Fruit fly (Drosophila melanogaster) whole organism, embryonic: ENCODE measurements around the gene CG46396.
A peak's percentile ranks its signal among the peaks of the same experiment; 100 is the strongest.

Experiments used
- Abd-B ChIP-seq: fragments of 200-800 bp; sonication (Bioruptor generic); optimal IDR thresholded peaks from 2 replicates; lab custom pipeline; 2018; ENCODE audit warnings: missing biosample characterization, mild to moderate bottlenecking, missing genetic modification characterization, moderate library complexity
- Aef1 ChIP-seq: fragments of 200-800 bp; sonication (Bioruptor generic); IDR thresholded peaks from 3 replicates; pipeline ENCODE4 v1.3.6; 2022; ENCODE audit warnings: missing biosample characterization, missing genetic modification characterization
- Antp ChIP-seq: fragments of 200-800 bp; sonication (Bioruptor generic); optimal IDR thresholded peaks from 3 replicates; lab custom pipeline; 2016; ENCODE audit warnings: missing biosample characterization, missing genetic modification characterization
- B-H1 ChIP-seq: fragments of 200-800 bp; sonication (Bioruptor generic); IDR thresholded peaks from 3 replicates; pipeline ENCODE4 v1.3.6; 2022; ENCODE audit warnings: missing biosample characterization, missing genetic modification characterization
- Bgb ChIP-seq: fragments of 200-800 bp; sonication (Bioruptor generic); IDR thresholded peaks from 2 replicates; pipeline ENCODE4 v1.3.6; 2022; ENCODE audit warnings: missing biosample characterization, missing genetic modification characterization; ENCODE audit not compliant: partially characterized antibody
- CG1024 ChIP-seq: fragments of 200-800 bp; sonication (Bioruptor generic); IDR thresholded peaks from 2 replicates; pipeline ENCODE4 v1.3.6; 2022; ENCODE audit warnings: missing biosample characterization, missing genetic modification characterization
- CG10274 ChIP-seq: fragments of 200-800 bp; sonication (Bioruptor generic); optimal IDR thresholded peaks from 3 replicates; lab custom pipeline; 2017; ENCODE audit warnings: missing biosample characterization, mild to moderate bottlenecking, missing genetic modification characterization
- CG11247 ChIP-seq: fragments of 200-800 bp; sonication (Bioruptor generic); IDR thresholded peaks from 2 replicates; pipeline ENCODE4 v1.3.6; 2022; ENCODE audit warnings: missing biosample characterization, missing genetic modification characterization
- CG12236 ChIP-seq: fragments of 200-800 bp; sonication (Bioruptor generic); optimal IDR thresholded peaks from 2 replicates; lab custom pipeline; 2016; ENCODE audit warnings: missing biosample characterization, missing genetic modification characterization
- CG13624 ChIP-seq: fragments of 200-800 bp; sonication (Bioruptor generic); optimal IDR thresholded peaks from 2 replicates; lab custom pipeline; 2016; ENCODE audit warnings: missing biosample characterization, missing genetic modification characterization
- CG1529 ChIP-seq: fragments of 200-800 bp; sonication (Bioruptor generic); optimal IDR thresholded peaks from 3 replicates; lab custom pipeline; 2018; ENCODE audit warnings: missing biosample characterization, missing genetic modification characterization
- CG17361 ChIP-seq: fragments of 200-800 bp; sonication (Bioruptor generic); IDR thresholded peaks from 3 replicates; pipeline ENCODE4 v1.3.6; 2022; ENCODE audit warnings: missing biosample characterization, missing genetic modification characterization
- CG17912 ChIP-seq: fragments of 200-800 bp; sonication (Bioruptor generic); optimal IDR thresholded peaks from 2 replicates; lab custom pipeline; 2018; ENCODE audit warnings: missing biosample characterization, mild to moderate bottlenecking, missing genetic modification characterization
- CG18476 ChIP-seq: fragments of 200-800 bp; sonication (Bioruptor generic); optimal IDR thresholded peaks from 2 replicates; lab custom pipeline; 2016; ENCODE audit warnings: missing biosample characterization, mild to moderate bottlenecking, missing genetic modification characterization
- CG2120 ChIP-seq: fragments of 200-800 bp; sonication (Bioruptor generic); optimal IDR thresholded peaks from 3 replicates; lab custom pipeline; 2016; ENCODE audit warnings: missing biosample characterization, missing genetic modification characterization
- CG4282 ChIP-seq: fragments of 200-800 bp; sonication (Bioruptor generic); optimal IDR thresholded peaks from 2 replicates; lab custom pipeline; 2016; ENCODE audit warnings: missing biosample characterization, missing genetic modification characterization
- CG43689 ChIP-seq: fragments of 200-800 bp; sonication (Bioruptor generic); IDR thresholded peaks from 2 replicates; pipeline ENCODE4 v1.3.6; 2022; ENCODE audit warnings: missing biosample characterization, missing genetic modification characterization
- CG5180 ChIP-seq: fragments of 200-800 bp; sonication (Bioruptor generic); optimal IDR thresholded peaks from 3 replicates; lab custom pipeline; 2017; ENCODE audit warnings: missing biosample characterization, missing genetic modification characterization, mild to moderate bottlenecking, moderate library complexity, missing genetic modification reagents
- CG6654 ChIP-seq: fragments of 200-800 bp; sonication (Bioruptor generic); optimal IDR thresholded peaks from 2 replicates; lab custom pipeline; 2017; ENCODE audit warnings: missing biosample characterization, mild to moderate bottlenecking, missing genetic modification characterization
- CG8290 ChIP-seq, 3 experiments: fragments of 200-800 bp; sonication (Bioruptor generic); optimal IDR thresholded peaks; 2 replicates each; lab custom pipeline; 2016 to 2019; ENCODE audit warnings: missing biosample characterization in 3 of 3, missing genetic modification characterization in 3 of 3, mild to moderate bottlenecking in 2 of 3, moderate library complexity in 1 of 3
- CG8924 ChIP-seq: fragments of 200-800 bp; optimal IDR thresholded peaks from 3 replicates; lab custom pipeline; 2019; ENCODE audit warnings: missing biosample characterization, mild to moderate bottlenecking, missing genetic modification characterization, moderate library complexity
- CG9215 ChIP-seq: fragments of 200-800 bp; sonication (Bioruptor generic); IDR thresholded peaks from 2 replicates; pipeline ENCODE4 v1.3.6; 2022; ENCODE audit warnings: missing biosample characterization, missing genetic modification characterization
- CoRest ChIP-seq: fragments of 200-800 bp; sonication (Bioruptor generic); optimal IDR thresholded peaks from 3 replicates; lab custom pipeline; 2018; ENCODE audit warnings: missing biosample characterization, mild to moderate bottlenecking, missing genetic modification characterization, moderate library complexity
- E2f2 ChIP-seq: fragments of 200-800 bp; sonication (Bioruptor generic); IDR thresholded peaks from 2 replicates; pipeline ENCODE4 v1.3.6; 2022; ENCODE audit warnings: missing biosample characterization, missing genetic modification characterization
- HLH4C ChIP-seq: fragments of 200-800 bp; sonication (Bioruptor generic); IDR thresholded peaks from 3 replicates; pipeline ENCODE4 v1.3.6; 2022; ENCODE audit warnings: missing biosample characterization, missing genetic modification characterization; ENCODE audit not compliant: partially characterized antibody
- HLH54F ChIP-seq: fragments of 200-800 bp; sonication (Bioruptor generic); optimal IDR thresholded peaks from 3 replicates; lab custom pipeline; 2016; ENCODE audit warnings: missing biosample characterization, missing genetic modification characterization
- Hmr ChIP-seq: fragments of 200-800 bp; sonication (Bioruptor generic); optimal IDR thresholded peaks from 3 replicates; lab custom pipeline; 2017; ENCODE audit warnings: mild to moderate bottlenecking, missing biosample characterization, missing genetic modification reagents, missing genetic modification characterization
- Hr78 ChIP-seq, 2 experiments: fragments of 200-800 bp in 1 of 2; fragments of >200 bp in 1 of 2; sonication (Bioruptor generic) in 1 of 2; optimal IDR thresholded peaks; 2 replicates each; lab custom pipeline; 2017 to 2019; ENCODE audit warnings: missing biosample characterization in 2 of 2, missing genetic modification characterization in 2 of 2, mild to moderate bottlenecking in 1 of 2, moderate library complexity in 1 of 2
- NC2β ChIP-seq: fragments of 200-800 bp; sonication (Bioruptor generic); optimal IDR thresholded peaks from 2 replicates; lab custom pipeline; 2016; ENCODE audit warnings: missing biosample characterization, missing genetic modification characterization
- Neu2 ChIP-seq: fragments of 200-800 bp; sonication (Bioruptor generic); optimal IDR thresholded peaks from 3 replicates; lab custom pipeline; 2016; ENCODE audit warnings: missing biosample characterization, missing genetic modification characterization, borderline replicate concordance
- Oli ChIP-seq: fragments of 200-800 bp; sonication (Bioruptor generic); optimal IDR thresholded peaks from 2 replicates; lab custom pipeline; 2018; ENCODE audit warnings: missing biosample characterization, mild to moderate bottlenecking, missing genetic modification characterization, moderate library complexity
- Opbp ChIP-seq: fragments of 200-800 bp; sonication (Bioruptor generic); IDR thresholded peaks from 3 replicates; pipeline ENCODE4 v1.3.6; 2022; ENCODE audit warnings: missing biosample characterization, missing genetic modification characterization; ENCODE audit not compliant: partially characterized antibody
- Pdp1 ChIP-seq, 2 experiments: fragments of 200-800 bp; sonication (Bioruptor generic); optimal IDR thresholded peaks; 3 replicates each; lab custom pipeline; 2016; ENCODE audit warnings: missing biosample characterization in 2 of 2, missing genetic modification characterization in 2 of 2, mild to moderate bottlenecking in 1 of 2, moderate library complexity in 1 of 2
- Xbp1 ChIP-seq: fragments of 200-800 bp; sonication (Bioruptor generic); optimal IDR thresholded peaks from 3 replicates; lab custom pipeline; 2016; ENCODE audit warnings: missing biosample characterization, mild to moderate bottlenecking, missing genetic modification characterization
- aop ChIP-seq: fragments of 200-800 bp; sonication (Bioruptor generic); IDR thresholded peaks from 2 replicates; pipeline ENCODE4 v1.3.6; 2022; ENCODE audit warnings: missing biosample characterization, missing genetic modification characterization
- ase ChIP-seq: fragments of 200-800 bp; sonication (Bioruptor generic); IDR thresholded peaks from 3 replicates; pipeline ENCODE4 v1.3.6; 2022; ENCODE audit warnings: missing biosample characterization, missing genetic modification characterization
- chinmo ChIP-seq: fragments of 200-800 bp; sonication (Bioruptor generic); IDR thresholded peaks from 4 replicates; pipeline ENCODE4 v1.3.6; 2022; ENCODE audit warnings: missing biosample characterization, missing genetic modification characterization; ENCODE audit not compliant: partially characterized antibody
- grau ChIP-seq: fragments of 200-800 bp; optimal IDR thresholded peaks from 3 replicates; lab custom pipeline; 2019; ENCODE audit warnings: missing biosample characterization, mild to moderate bottlenecking, missing genetic modification characterization, moderate library complexity
- insv ChIP-seq, 2 experiments: fragments of 200-800 bp; sonication (Bioruptor generic); optimal IDR thresholded peaks; 3 replicates each; lab custom pipeline; 2016 to 2018; ENCODE audit warnings: missing biosample characterization in 2 of 2, missing genetic modification characterization in 2 of 2
- kay ChIP-seq: fragments of 200-800 bp; sonication (Bioruptor generic); optimal IDR thresholded peaks from 2 replicates; lab custom pipeline; 2016; ENCODE audit warnings: missing biosample characterization, missing genetic modification characterization
- otp ChIP-seq: fragments of 200-800 bp; sonication (Bioruptor generic); IDR thresholded peaks from 3 replicates; pipeline ENCODE4, ENCODE4 v1.3.6; 2022; ENCODE audit warnings: missing biosample characterization, missing genetic modification characterization
- pan ChIP-seq, 4 experiments: fragments of >200 bp in 3 of 4; fragments of 200-800 bp in 1 of 4; sonication (Bioruptor generic) in 1 of 4; optimal IDR thresholded peaks in 3 of 4; IDR thresholded peaks in 1 of 4; 2 replicates each; pipeline versions ENCODE4 v1.3.6 to Lab custom; 2017 to 2022; ENCODE audit warnings: missing biosample characterization in 2 of 4, missing genetic modification characterization in 2 of 4, mixed read lengths in 1 of 4
- slp2 ChIP-seq: fragments of 200-800 bp; sonication (Bioruptor generic); optimal IDR thresholded peaks from 2 replicates; lab custom pipeline; 2016; ENCODE audit warnings: missing biosample characterization, missing genetic modification characterization
- so ChIP-seq: fragments of 200-800 bp; sonication (Bioruptor generic); IDR thresholded peaks from 3 replicates; pipeline ENCODE4 v1.3.6; 2022; ENCODE audit warnings: missing biosample characterization, missing genetic modification characterization
- tna ChIP-seq: fragments of 200-800 bp; sonication (Bioruptor generic); IDR thresholded peaks from 2 replicates; pipeline ENCODE4 v1.3.6; 2022; ENCODE audit warnings: missing biosample characterization, missing genetic modification characterization; ENCODE audit not compliant: partially characterized antibody
- tx ChIP-seq: fragments of 200-800 bp; sonication (Bioruptor generic); optimal IDR thresholded peaks from 2 replicates; lab custom pipeline; 2016; ENCODE audit warnings: missing biosample characterization, missing genetic modification characterization
- zfh2 ChIP-seq: fragments of 200-800 bp; sonication (Bioruptor generic); optimal IDR thresholded peaks from 2 replicates; lab custom pipeline; 2016; ENCODE audit warnings: missing biosample characterization, missing genetic modification characterization

CG46396 gene

DNA sequence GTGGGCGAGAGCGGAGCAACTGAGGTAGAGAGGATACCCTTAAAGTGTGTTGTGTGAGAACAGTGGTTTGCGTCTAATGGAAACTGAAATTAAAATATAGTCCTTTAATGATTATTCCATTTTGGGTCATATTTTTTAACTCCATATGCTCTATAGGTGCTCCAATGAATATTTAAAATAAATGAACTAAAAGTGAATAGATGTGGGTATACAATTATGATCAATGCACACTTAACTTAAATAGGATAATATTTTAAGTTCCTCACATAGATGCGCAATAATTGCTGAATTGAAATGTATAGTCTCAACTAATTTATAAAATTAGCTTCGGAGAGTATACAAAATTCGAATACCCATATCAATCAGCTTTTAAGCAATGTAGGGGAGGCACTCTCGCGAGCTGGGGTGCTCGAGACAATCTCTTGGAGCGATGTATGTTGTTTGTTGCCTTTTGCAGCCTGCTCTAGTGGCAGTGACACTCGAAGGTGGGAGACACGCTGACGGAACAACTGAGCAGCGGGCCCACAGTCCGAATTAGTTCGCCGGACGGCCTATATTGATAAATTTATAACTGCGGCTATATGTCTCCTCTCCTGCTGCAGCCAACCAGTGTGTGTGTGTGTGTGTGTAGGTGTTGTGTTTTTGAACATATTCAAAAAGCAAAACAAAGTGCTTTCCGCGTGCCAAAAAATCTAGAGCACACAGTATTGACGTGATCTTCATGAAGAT is 50.0 kb downstream of the CG46396 start (continued):
- TF ChIP-seq CG8290 (GFP tag; optimal IDR thresholded peaks at IDR 0.05; lab: Kevin White, UChicago) (peak; percentile 34), CG8290 (tag; optimal IDR thresholded peaks at IDR 0.05; lab: Kevin White, UChicago) (no peak), tna (GFP tag; lab: Robert Waterston, UW) (no peak), aop (GFP tag; lab: Robert Waterston, UW) (no peak), Antp (GFP tag; lab: Kevin White, UChicago) (peak; percentile 53), CoRest (tag; lab: Kevin White, UChicago) (peak; percentile 90), grau (tag; lab: Kevin White, UChicago) (peak; percentile 85), CG17912 (GFP tag; lab: Kevin White, UChicago) (no peak), zfh2 (GFP tag; lab: Kevin White, UChicago) (peak; percentile 22), Hmr (GFP tag; lab: Kevin White, UChicago) (no peak), otp (GFP tag; lab: Robert Waterston, UW) (peak; percentile 12; the same call in 1 of the 3 replicates), CG18476 (peak; percentile 72), CG43689 (no peak), E2f2 (GFP tag; lab: Robert Waterston, UW) (peak; percentile 53; the same call in 1 of the 2 replicates), kay (GFP tag; lab: Kevin White, UChicago) (peak; percentile 57), Opbp (GFP tag; lab: Robert Waterston, UW) (no peak), Xbp1 (GFP tag; lab: Kevin White, UChicago) (peak; percentile 83), Neu2 (GFP tag; lab: Kevin White, UChicago) (no peak), CG4282 (GFP tag; lab: Kevin White, UChicago) (peak; percentile 75), CG12236 (GFP tag; lab: Kevin White, UChicago) (peak; percentile 65), Aef1 (GFP tag; lab: Robert Waterston, UW) (peak; percentile 51; the same call in 1 of the 3 replicates), CG2120 (GFP tag; lab: Kevin White, UChicago) (peak; percentile 81), Abd-B (GFP tag; lab: Kevin White, UChicago) (no peak), CG1024 (GFP tag; lab: Robert Waterston, UW) (0 out of 2 replicates have a peak, but pooled peaks have one; percentile 10), CG9215 (GFP tag; lab: Robert Waterston, UW) (no peak; the same call in 1 of the 2 replicates), chinmo (GFP tag; lab: Robert Waterston, UW) (no peak), Oli (tag; lab: Kevin White, UChicago) (peak; percentile 92), HLH54F (peak; percentile 45), CG13624 (GFP tag; lab: Kevin White, UChicago) (peak; percentile 61), tx (GFP tag; lab: Kevin White, UChicago) (peak; percentile 69), B-H1 (GFP tag; lab: Robert Waterston, UW) (peak; percentile 56; the same call in 2 of the 3 replicates), slp2 (GFP tag; lab: Kevin White, UChicago) (peak; percentile 48), CG1529 (GFP tag; lab: Kevin White, UChicago) (no peak), CG5180 (GFP tag; lab: Kevin White, UChicago) (peak; percentile 71), so (GFP tag; lab: Robert Waterston, UW) (peak; percentile 62; the same call in 1 of the 3 replicates), insv (GFP tag; optimal IDR thresholded peaks at IDR 0.05; lab: Kevin White, UChicago) (no peak), ase (GFP tag; lab: Robert Waterston, UW) (0 out of 3 replicates have a peak, but pooled peaks have one; percentile 22), NC2β (GFP tag; lab: Kevin White, UChicago) (peak; percentile 39), CG8924 (tag; lab: Kevin White, UChicago) (no peak), CG10274 (GFP tag; lab: Kevin White, UChicago) (peak; percentile 64), Bgb (GFP tag; lab: Robert Waterston, UW) (no peak), Hr78 (GFP tag; optimal IDR thresholded peaks at IDR 0.05; lab: Kevin White, UChicago) (no peak), CG11247 (GFP tag; lab: Robert Waterston, UW) (no peak), CG17361 (GFP tag; lab: Robert Waterston, UW) (no peak; the same call in 1 of the 3 replicates), pan (optimal IDR thresholded peaks at IDR 0.05; lab: Kevin White, UChicago) (no peak), pan (GFP tag; optimal IDR thresholded peaks at IDR 0.05 in 1 of 2, IDR thresholded peaks at IDR 0.05 in 1 of 2) (peak in 1 of 2 experiments; percentile 70), CG6654 (GFP tag; lab: Kevin White, UChicago) (peak; percentile 48), HLH4C (GFP tag; lab: Robert Waterston, UW) (no peak), Pdp1 (GFP tag; optimal IDR thresholded peaks at IDR 0.05; lab: Kevin White, UChicago) (peak in 1 of 2 experiments; percentile 69)
